Comparison of ENCODE assay signal across 5 fruit fly cellular contexts in the genomic region with DNA sequence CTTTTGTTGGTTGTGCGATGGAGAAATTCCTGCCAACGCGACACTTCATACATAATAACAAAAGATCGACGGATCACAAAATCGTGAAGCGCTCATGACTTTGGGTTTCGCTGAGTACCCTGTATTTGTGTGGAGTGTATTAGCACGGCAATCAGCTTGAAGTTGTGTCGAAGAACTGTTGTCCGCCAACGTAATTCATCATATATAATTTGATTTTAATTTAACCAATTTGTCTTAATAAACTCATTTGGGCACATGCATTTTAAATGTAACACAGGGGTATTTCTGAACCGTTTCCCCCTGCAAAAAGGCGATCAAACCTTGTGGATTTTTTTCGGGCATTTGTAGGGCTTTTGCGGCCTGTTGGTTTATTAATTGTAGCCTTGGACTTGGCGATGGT.
TF ChIP-seq lines count a peak whose summit lies in the region.

No protein-coding gene starts in this region.

- TF ChIP-seq CTCF in whole organism, embryonic (GFP tag; optimal IDR thresholded peaks at IDR 0.05; lab: Kevin White, UChicago), result no peak

TF ChIP-seq in whole organism, 6 proteins besides CTCF, POLR2A, EP300 and RAD21:
- no peak for TF ChIP-seq EcR (GFP tag; optimal IDR thresholded peaks at IDR 0.05; lab: Kevin White, UChicago)
- TF ChIP-seq pan (optimal IDR thresholded peaks at IDR 0.05; lab: Kevin White, UChicago), result peak; percentile 77
TF ChIP-seq in whole organism: peak in this region for 1.

TF ChIP-seq in whole organism, embryonic, 481 proteins besides CTCF, POLR2A, EP300 and RAD21 (continues in another document):
- no peak for TF ChIP-seq CG4328 (GFP tag; optimal IDR thresholded peaks at IDR 0.05; lab: Kevin White, UChicago)
- peak; percentile 46; the same call in 1 of the 3 replicates for TF ChIP-seq zfh1 (GFP tag; IDR thresholded peaks at IDR 0.05; lab: Robert Waterston, UW)
- peak in 1 of 2 experiments; percentile 35 for TF ChIP-seq bsh (GFP tag; optimal IDR thresholded peaks at IDR 0.05; lab: Kevin White, UChicago)
- 0 out of 3 replicates have a peak, but pooled peaks have one; percentile 35 for TF ChIP-seq H15 (GFP tag; IDR thresholded peaks at IDR 0.05; lab: Robert Waterston, UW)
- 0 out of 2 replicates have a peak, but pooled peaks have one; percentile 22 for TF ChIP-seq ranshi (GFP tag; IDR thresholded peaks at IDR 0.05; lab: Robert Waterston, UW)
- peak; percentile 17 for TF ChIP-seq CG12391 (tag; optimal IDR thresholded peaks at IDR 0.05; lab: Kevin White, UChicago)
- TF ChIP-seq HmgZ (tag; optimal IDR thresholded peaks at IDR 0.05; lab: Kevin White, UChicago), result no peak
- peak; percentile 14 for TF ChIP-seq CG17829 (tag; optimal IDR thresholded peaks at IDR 0.05; lab: Kevin White, UChicago)
- TF ChIP-seq Adf1 (GFP tag; IDR thresholded peaks at IDR 0.05; lab: Robert Waterston, UW), result no peak
- TF ChIP-seq dmrt99B (tag; optimal IDR thresholded peaks at IDR 0.05; lab: Kevin White, UChicago), result peak; percentile 40
- TF ChIP-seq dpn (GFP tag; optimal IDR thresholded peaks at IDR 0.05; lab: Kevin White, UChicago), result peak in 1 of 2 experiments; percentile 23
- TF ChIP-seq CG10979 (tag; optimal IDR thresholded peaks at IDR 0.05; lab: Kevin White, UChicago), result peak; percentile 13
- TF ChIP-seq Ets65A (GFP tag; lab: Kevin White, UChicago), result peak; percentile 92
- no peak for TF ChIP-seq Dll (GFP tag; IDR thresholded peaks at IDR 0.05; lab: Robert Waterston, UW; ENCODE audit: partially characterized antibody)
- TF ChIP-seq dmrt11E (tag; optimal IDR thresholded peaks at IDR 0.05; lab: Kevin White, UChicago), result peak; percentile 47
- TF ChIP-seq CG1602 (GFP tag; optimal IDR thresholded peaks at IDR 0.05; lab: Kevin White, UChicago), result no peak
- no peak for TF ChIP-seq CG10959 (GFP tag; IDR thresholded peaks at IDR 0.05; lab: Robert Waterston, UW)
- peak; percentile 62 for TF ChIP-seq CG32772 (GFP tag; IDR thresholded peaks at IDR 0.05; lab: Robert Waterston, UW)
- no peak for TF ChIP-seq bbx (GFP tag; IDR thresholded peaks at IDR 0.05; lab: Robert Waterston, UW; ENCODE audit: partially characterized antibody)
- TF ChIP-seq lilli (GFP tag; optimal IDR thresholded peaks at IDR 0.05; lab: Kevin White, UChicago), result peak; percentile 3

TF ChIP-seq in whole organism, prepupa, 60 proteins besides CTCF, POLR2A, EP300 and RAD21 (continues in another document):
- TF ChIP-seq dac (GFP tag; optimal IDR thresholded peaks at IDR 0.05; lab: Kevin White, UChicago) (no peak), Sox102F (GFP tag; optimal IDR thresholded peaks at IDR 0.05; lab: Kevin White, UChicago) (peak; percentile 77), OdsH (GFP tag; optimal IDR thresholded peaks at IDR 0.05; lab: Kevin White, UChicago) (peak; percentile 51), svp (GFP tag; lab: Kevin White, UChicago) (peak; percentile 91), Eip93F (GFP tag; optimal IDR thresholded peaks at IDR 0.05; lab: Kevin White, UChicago) (no peak), CG3919 (GFP tag; optimal IDR thresholded peaks at IDR 0.05; lab: Kevin White, UChicago) (peak; percentile 62), eg (GFP tag; IDR thresholded peaks at IDR 0.05; lab: Robert Waterston, UW) (no peak), Ets21C (GFP tag; optimal IDR thresholded peaks at IDR 0.05; lab: Kevin White, UChicago) (peak; percentile 77), acj6 (GFP tag; optimal IDR thresholded peaks at IDR 0.05; lab: Kevin White, UChicago) (peak; percentile 62), esn (GFP tag; optimal IDR thresholded peaks at IDR 0.05; lab: Kevin White, UChicago) (peak; percentile 84), CG15336 (GFP tag; IDR thresholded peaks at IDR 0.05; lab: Robert Waterston, UW) (no peak), CG8119 (GFP tag; IDR thresholded peaks at IDR 0.05; lab: Robert Waterston, UW) (no peak), Gug (GFP tag; IDR thresholded peaks at IDR 0.05; lab: Robert Waterston, UW) (no peak), CG31627 (GFP tag; optimal IDR thresholded peaks at IDR 0.05; lab: Kevin White, UChicago) (peak; percentile 87), Hr39 (GFP tag; optimal IDR thresholded peaks at IDR 0.05; lab: Kevin White, UChicago) (peak; percentile 87), vri (GFP tag; optimal IDR thresholded peaks at IDR 0.05; lab: Kevin White, UChicago) (peak; percentile 70), Sox14 (GFP tag; optimal IDR thresholded peaks at IDR 0.05; lab: Kevin White, UChicago) (peak; percentile 64), CG11762 (GFP tag; optimal IDR thresholded peaks at IDR 0.05; lab: Kevin White, UChicago; ENCODE audit: insufficient read depth) (peak; percentile 21), dsx (GFP tag; optimal IDR thresholded peaks at IDR 0.05; lab: Kevin White, UChicago; ENCODE audit: poor library complexity, severe bottlenecking) (no peak), CG1621 (tag; optimal IDR thresholded peaks at IDR 0.05; lab: Kevin White, UChicago) (no peak), Blimp-1 (GFP tag; optimal IDR thresholded peaks at IDR 0.05; lab: Kevin White, UChicago) (peak; percentile 7), CG10631 (GFP tag; optimal IDR thresholded peaks at IDR 0.05; lab: Kevin White, UChicago) (peak; percentile 32)

TF ChIP-seq in whole organism, pupa, 21 proteins besides CTCF, POLR2A, EP300 and RAD21:
- no peak for TF ChIP-seq CG15710 (tag; optimal IDR thresholded peaks at IDR 0.05; lab: Kevin White, UChicago)
- no peak for TF ChIP-seq EcR (GFP tag; optimal IDR thresholded peaks at IDR 0.05; lab: Kevin White, UChicago)
- peak; percentile 6 for TF ChIP-seq CG8159 (tag; optimal IDR thresholded peaks at IDR 0.05; lab: Kevin White, UChicago)
- TF ChIP-seq Pif1A (GFP tag; optimal IDR thresholded peaks at IDR 0.05; lab: Kevin White, UChicago), result peak; percentile 35
- TF ChIP-seq CG10348 (GFP tag; IDR thresholded peaks at IDR 0.05; lab: Robert Waterston, UW), result no peak
- TF ChIP-seq CG8301 (tag; optimal IDR thresholded peaks at IDR 0.05; lab: Kevin White, UChicago), result no peak
- TF ChIP-seq D1 (tag; optimal IDR thresholded peaks at IDR 0.05; lab: Kevin White, UChicago), result no peak
- no peak for TF ChIP-seq Ets98B (GFP tag; IDR thresholded peaks at IDR 0.05; lab: Robert Waterston, UW)
- TF ChIP-seq rn (GFP tag; IDR thresholded peaks at IDR 0.05; lab: Robert Waterston, UW), result no peak
- TF ChIP-seq CG17806 (tag; optimal IDR thresholded peaks at IDR 0.05; lab: Kevin White, UChicago), result no peak
- no peak for TF ChIP-seq CG32121 (GFP tag; IDR thresholded peaks at IDR 0.05; lab: Robert Waterston, UW)
- TF ChIP-seq Snoo (tag; optimal IDR thresholded peaks at IDR 0.05; lab: Kevin White, UChicago), result peak; percentile 55
- TF ChIP-seq CG13204 (GFP tag; optimal IDR thresholded peaks at IDR 0.05; lab: Kevin White, UChicago), result no peak
- no peak for TF ChIP-seq CG4496 (GFP tag; IDR thresholded peaks at IDR 0.05; lab: Robert Waterston, UW)
- no peak for TF ChIP-seq gl (tag; optimal IDR thresholded peaks at IDR 0.05; lab: Kevin White, UChicago)

TF ChIP-seq in whole organism, wandering third instar larva, 38 proteins besides CTCF, POLR2A, EP300 and RAD21 (continues in another document):
- TF ChIP-seq CrebA (GFP tag; optimal IDR thresholded peaks at IDR 0.05; lab: Kevin White, UChicago; ENCODE audit: borderline replicate concordance) (peak; percentile 29), Hnf4 (GFP tag; optimal IDR thresholded peaks at IDR 0.05; lab: Kevin White, UChicago) (peak; percentile 73), h (GFP tag; optimal IDR thresholded peaks at IDR 0.05; lab: Kevin White, UChicago) (peak; percentile 84), usp (GFP tag; optimal IDR thresholded peaks at IDR 0.05; lab: Kevin White, UChicago) (no peak), br (GFP tag; optimal IDR thresholded peaks at IDR 0.05; lab: Kevin White, UChicago) (peak; percentile 82), Jra (GFP tag; optimal IDR thresholded peaks at IDR 0.05; lab: Kevin White, UChicago) (peak; percentile 36), CG32264 (GFP tag; optimal IDR thresholded peaks at IDR 0.05; lab: Kevin White, UChicago) (peak; percentile 52), sv (GFP tag; optimal IDR thresholded peaks at IDR 0.05; lab: Kevin White, UChicago) (no peak), Hr83 (GFP tag; optimal IDR thresholded peaks at IDR 0.05; lab: Kevin White, UChicago; ENCODE audit: poor library complexity, severe bottlenecking) (no peak), GATAd (GFP tag; optimal IDR thresholded peaks at IDR 0.05; lab: Kevin White, UChicago) (no peak), woc (GFP tag; optimal IDR thresholded peaks at IDR 0.05; lab: Kevin White, UChicago) (peak; percentile 84), psq (GFP tag; optimal IDR thresholded peaks at IDR 0.05; lab: Kevin White, UChicago) (peak; percentile 65), sage (GFP tag; optimal IDR thresholded peaks at IDR 0.05; lab: Kevin White, UChicago) (peak; percentile 70), ey (GFP tag; optimal IDR thresholded peaks at IDR 0.05; lab: Kevin White, UChicago) (peak; percentile 81), CG9705 (GFP tag; optimal IDR thresholded peaks at IDR 0.05; lab: Kevin White, UChicago) (no peak), Hr78 (GFP tag; optimal IDR thresholded peaks at IDR 0.05; lab: Kevin White, UChicago) (no peak), lola (GFP tag; optimal IDR thresholded peaks at IDR 0.05; lab: Kevin White, UChicago) (no peak), dl (GFP tag; optimal IDR thresholded peaks at IDR 0.05; lab: Kevin White, UChicago; ENCODE audit: insufficient read depth in 1 of 2, partially characterized antibody in 2 of 2) (no peak), foxo (GFP tag; optimal IDR thresholded peaks at IDR 0.05; lab: Kevin White, UChicago) (peak; percentile 53 to 80), Sp1 (GFP tag; optimal IDR thresholded peaks at IDR 0.05; lab: Kevin White, UChicago) (peak; percentile 66), Dfd (GFP tag; optimal IDR thresholded peaks at IDR 0.05; lab: Kevin White, UChicago) (no peak), Dif (GFP tag; optimal IDR thresholded peaks at IDR 0.05; lab: Kevin White, UChicago; ENCODE audit: partially characterized antibody) (no peak), pan (optimal IDR thresholded peaks at IDR 0.05; lab: Kevin White, UChicago) (no peak), rgr (GFP tag; optimal IDR thresholded peaks at IDR 0.05; lab: Kevin White, UChicago) (peak; percentile 76), dmrt93B (GFP tag; optimal IDR thresholded peaks at IDR 0.05; lab: Kevin White, UChicago) (peak; percentile 71), brk (GFP tag; optimal IDR thresholded peaks at IDR 0.05; lab: Kevin White, UChicago) (peak; percentile 27), tai (GFP tag; optimal IDR thresholded peaks at IDR 0.05; lab: Kevin White, UChicago) (peak; percentile 25), N (GFP tag; optimal IDR thresholded peaks at IDR 0.05; lab: Kevin White, UChicago) (no peak), OdsH (GFP tag; optimal IDR thresholded peaks at IDR 0.05; lab: Kevin White, UChicago) (peak; percentile 77), Myc (optimal IDR thresholded peaks at IDR 0.05; lab: Kevin White, UChicago) (no peak), jim (GFP tag; optimal IDR thresholded peaks at IDR 0.05; lab: Kevin White, UChicago) (no peak), HLH106 (tag; optimal IDR thresholded peaks at IDR 0.05; lab: Kevin White, UChicago) (peak; percentile 77), fru (GFP tag; optimal IDR thresholded peaks at IDR 0.05; lab: Kevin White, UChicago) (peak; percentile 81), Abd-B (GFP tag; optimal IDR thresholded peaks at IDR 0.05; lab: Kevin White, UChicago) (no peak)
